Fruit fly (Drosophila melanogaster) whole organism: Measurements from ENCODE around the gene CG5355.

ENCODE experiments used
- CG8478 ChIP-seq: fragments of >200 bp; optimal IDR thresholded peaks from 2 replicates; lab custom pipeline; 2018; ENCODE audit warnings: inconsistent platforms
- Dll ChIP-seq: fragments of >200 bp; optimal IDR thresholded peaks from 2 replicates; lab custom pipeline; 2017
- EcR ChIP-seq, 2 experiments: fragments of >200 bp; optimal IDR thresholded peaks; 2 replicates each; lab custom pipeline; 2017; ENCODE audit warnings: missing biosample characterization in 2 of 2, missing genetic modification characterization in 2 of 2, missing genetic modification reagents in 2 of 2
- pan ChIP-seq: fragments of >200 bp; optimal IDR thresholded peaks from 2 replicates; lab custom pipeline; 2017
- psq ChIP-seq: fragments of >200 bp; optimal IDR thresholded peaks from 2 replicates; lab custom pipeline; 2017
- usp ChIP-seq: fragments of >200 bp; optimal IDR thresholded peaks from 2 replicates; lab custom pipeline; 2017; ENCODE audit warnings: missing biosample characterization, missing genetic modification characterization, mixed read lengths

dm6 chr2L:10435606-10436160 lies 22.4 kb upstream of the CG5355 start, which contains the start of the genes TBC1D16 and holn1:
- TF ChIP-seq CG8478 (lab: Kevin White, UChicago): no peak
- TF ChIP-seq Dll (lab: Kevin White, UChicago): no peak
- TF ChIP-seq psq (lab: Kevin White, UChicago): no peak
- TF ChIP-seq EcR (GFP tag; optimal IDR thresholded peaks at IDR 0.05; lab: Kevin White, UChicago): no peak
- no peak for TF ChIP-seq pan
- TF ChIP-seq usp (GFP tag; lab: Kevin White, UChicago): no peak
